Fruit fly (Drosophila melanogaster) whole organism, embryonic: Measurements from ENCODE around the gene glob3.

ENCODE experiments used
- Antp ChIP-seq: fragments of 200-800 bp; sonication (Bioruptor generic); optimal IDR thresholded peaks from 3 replicates; lab custom pipeline; 2016; ENCODE audit warnings: missing biosample characterization, missing genetic modification characterization
- Awh ChIP-seq: fragments of 200-800 bp; sonication (Bioruptor generic); IDR thresholded peaks from 2 replicates; pipeline ENCODE4, ENCODE4 v1.3.6; 2022; ENCODE audit warnings: missing biosample characterization, missing genetic modification characterization
- CG10979 ChIP-seq: fragments of 200-800 bp; sonication (Bioruptor generic); optimal IDR thresholded peaks from 2 replicates; lab custom pipeline; 2018; ENCODE audit warnings: missing biosample characterization, mild to moderate bottlenecking, missing genetic modification characterization, moderate library complexity
- CG1233 ChIP-seq: fragments of 200-800 bp; sonication (Bioruptor generic); optimal IDR thresholded peaks from 4 replicates; lab custom pipeline; 2018; ENCODE audit warnings: missing biosample characterization, mild to moderate bottlenecking, missing genetic modification characterization
- CG13123 ChIP-seq: fragments of 200-800 bp; sonication (Bioruptor generic); optimal IDR thresholded peaks from 2 replicates; lab custom pipeline; 2016; ENCODE audit warnings: missing biosample characterization, missing genetic modification characterization
- CG13296 ChIP-seq: fragments of 200-800 bp; sonication (Bioruptor generic); optimal IDR thresholded peaks from 3 replicates; lab custom pipeline; 2018; ENCODE audit warnings: missing biosample characterization, mild to moderate bottlenecking, missing genetic modification characterization
- CG15479 ChIP-seq: fragments of 200-800 bp; sonication (Bioruptor generic); optimal IDR thresholded peaks from 3 replicates; lab custom pipeline; 2019; ENCODE audit warnings: missing biosample characterization, mild to moderate bottlenecking, missing genetic modification characterization, moderate library complexity
- CG15601 ChIP-seq: fragments of 200-800 bp; sonication (Bioruptor generic); optimal IDR thresholded peaks from 3 replicates; lab custom pipeline; 2019; ENCODE audit warnings: missing biosample characterization, mild to moderate bottlenecking, missing genetic modification characterization, moderate library complexity
- CG16863 ChIP-seq: fragments of 200-800 bp; sonication (Bioruptor generic); optimal IDR thresholded peaks from 3 replicates; lab custom pipeline; 2016; ENCODE audit warnings: missing biosample characterization, missing genetic modification characterization
- CG17802 ChIP-seq: fragments of 200-800 bp; sonication (Bioruptor generic); optimal IDR thresholded peaks from 2 replicates; lab custom pipeline; 2018; ENCODE audit warnings: missing biosample characterization, mild to moderate bottlenecking, missing genetic modification characterization, moderate library complexity
- CG18476 ChIP-seq: fragments of 200-800 bp; sonication (Bioruptor generic); optimal IDR thresholded peaks from 2 replicates; lab custom pipeline; 2016; ENCODE audit warnings: missing biosample characterization, mild to moderate bottlenecking, missing genetic modification characterization
- CG2116 ChIP-seq: fragments of 200-800 bp; sonication (Bioruptor generic); optimal IDR thresholded peaks from 3 replicates; lab custom pipeline; 2018; ENCODE audit warnings: missing biosample characterization, mild to moderate bottlenecking, missing genetic modification characterization
- CG32532 ChIP-seq: fragments of 200-800 bp; sonication (Bioruptor generic); IDR thresholded peaks from 2 replicates; pipeline ENCODE4 v1.3.6; 2022; ENCODE audit warnings: missing biosample characterization, missing genetic modification characterization
- CG42726 ChIP-seq: fragments of 200-800 bp; sonication (Bioruptor generic); IDR thresholded peaks from 2 replicates; pipeline ENCODE4 v1.3.6; 2022; ENCODE audit warnings: missing biosample characterization, missing genetic modification characterization; ENCODE audit not compliant: partially characterized antibody
- CG6175 ChIP-seq: fragments of 200-800 bp; sonication (Bioruptor generic); IDR thresholded peaks from 3 replicates; pipeline ENCODE4 v1.3.6; 2022; ENCODE audit warnings: missing biosample characterization, missing genetic modification characterization
- CG7271 ChIP-seq: fragments of 200-800 bp; sonication (Bioruptor generic); optimal IDR thresholded peaks from 2 replicates; lab custom pipeline; 2018; ENCODE audit warnings: missing biosample characterization, mild to moderate bottlenecking, missing genetic modification characterization, moderate library complexity
- CG8281 ChIP-seq: fragments of 200-800 bp; sonication (Bioruptor generic); optimal IDR thresholded peaks from 2 replicates; lab custom pipeline; 2018; ENCODE audit warnings: missing biosample characterization, mild to moderate bottlenecking, missing genetic modification characterization, moderate library complexity
- CG9437 ChIP-seq: fragments of 200-800 bp; sonication (Bioruptor generic); optimal IDR thresholded peaks from 2 replicates; lab custom pipeline; 2018; ENCODE audit warnings: missing biosample characterization, mild to moderate bottlenecking, missing genetic modification characterization
- Camta ChIP-seq: fragments of 200-800 bp; sonication (Bioruptor generic); optimal IDR thresholded peaks from 2 replicates; lab custom pipeline; 2016; ENCODE audit warnings: missing biosample characterization, missing genetic modification characterization
- Dip2 ChIP-seq: fragments of 200-800 bp; sonication (Bioruptor generic); IDR thresholded peaks from 2 replicates; pipeline ENCODE4 v1.3.6; 2022; ENCODE audit warnings: missing biosample characterization, missing genetic modification characterization
- Dp ChIP-seq: fragments of 200-800 bp; sonication (Bioruptor generic); optimal IDR thresholded peaks from 2 replicates; lab custom pipeline; 2018; ENCODE audit warnings: missing biosample characterization, mild to moderate bottlenecking, missing genetic modification characterization, moderate library complexity
- Dref ChIP-seq: fragments of 200-800 bp; sonication (Bioruptor generic); IDR thresholded peaks from 2 replicates; pipeline ENCODE4 v1.3.6; 2022; ENCODE audit warnings: missing biosample characterization, missing genetic modification characterization
- Drgx ChIP-seq: fragments of 200-800 bp; sonication (Bioruptor generic); IDR thresholded peaks from 2 replicates; pipeline ENCODE4 v1.3.6; 2022; ENCODE audit warnings: missing biosample characterization, missing genetic modification characterization
- Hr51 ChIP-seq, 2 experiments: fragments of 200-800 bp; sonication (Bioruptor generic); optimal IDR thresholded peaks; 2 replicates in 1 of 2; 3 replicates in 1 of 2; lab custom pipeline; 2016 to 2018; ENCODE audit warnings: missing biosample characterization in 2 of 2, missing genetic modification characterization in 2 of 2, mild to moderate bottlenecking in 1 of 2, moderate library complexity in 1 of 2
- Myb ChIP-seq: fragments of 200-800 bp; sonication (Bioruptor generic); optimal IDR thresholded peaks from 2 replicates; lab custom pipeline; 2016; ENCODE audit warnings: missing biosample characterization, missing genetic modification characterization
- Oli ChIP-seq: fragments of 200-800 bp; sonication (Bioruptor generic); optimal IDR thresholded peaks from 2 replicates; lab custom pipeline; 2018; ENCODE audit warnings: missing biosample characterization, mild to moderate bottlenecking, missing genetic modification characterization, moderate library complexity
- Pdp1 ChIP-seq, 2 experiments: fragments of 200-800 bp; sonication (Bioruptor generic); optimal IDR thresholded peaks; 3 replicates each; lab custom pipeline; 2016; ENCODE audit warnings: missing biosample characterization in 2 of 2, missing genetic modification characterization in 2 of 2, mild to moderate bottlenecking in 1 of 2, moderate library complexity in 1 of 2
- Rfx ChIP-seq: fragments of 200-800 bp; sonication (Bioruptor generic); IDR thresholded peaks from 2 replicates; pipeline ENCODE4 v1.3.6; 2022; ENCODE audit warnings: missing biosample characterization, missing genetic modification characterization
- Scr ChIP-seq: fragments of 200-800 bp; sonication (Bioruptor generic); IDR thresholded peaks from 2 replicates; pipeline ENCODE4 v1.3.6; 2022; ENCODE audit warnings: missing biosample characterization, missing genetic modification characterization; ENCODE audit not compliant: partially characterized antibody
- Sox102F ChIP-seq: fragments of 200-800 bp; sonication (Bioruptor generic); optimal IDR thresholded peaks from 2 replicates; lab custom pipeline; 2018; ENCODE audit warnings: missing biosample characterization, mild to moderate bottlenecking, missing genetic modification characterization, moderate library complexity
- Sry-δ ChIP-seq: fragments of 200-800 bp; sonication (Bioruptor generic); optimal IDR thresholded peaks from 2 replicates; lab custom pipeline; 2016; ENCODE audit warnings: missing biosample characterization, missing genetic modification characterization
- Xrp1 ChIP-seq: fragments of 200-800 bp; sonication (Bioruptor generic); IDR thresholded peaks from 2 replicates; pipeline ENCODE4 v1.3.6; 2022; ENCODE audit warnings: missing biosample characterization, missing genetic modification characterization
- bbx ChIP-seq: fragments of 200-800 bp; sonication (Bioruptor generic); IDR thresholded peaks from 2 replicates; pipeline ENCODE4 v1.3.6; 2022; ENCODE audit warnings: missing biosample characterization, missing genetic modification characterization; ENCODE audit not compliant: partially characterized antibody
- bigmax ChIP-seq: fragments of 200-800 bp; sonication (Bioruptor generic); optimal IDR thresholded peaks from 2 replicates; lab custom pipeline; 2018; ENCODE audit warnings: missing biosample characterization, mild to moderate bottlenecking, missing genetic modification characterization
- br ChIP-seq: fragments of >200 bp; optimal IDR thresholded peaks from 2 replicates; lab custom pipeline; 2017
- bsh ChIP-seq, 2 experiments: fragments of 200-800 bp; sonication (Bioruptor generic); optimal IDR thresholded peaks; 2 replicates each; lab custom pipeline; 2017 to 2018; ENCODE audit warnings: mild to moderate bottlenecking in 2 of 2, missing biosample characterization in 2 of 2, missing genetic modification characterization in 2 of 2, moderate library complexity in 1 of 2
- ham ChIP-seq: fragments of 200-800 bp; sonication (Bioruptor generic); IDR thresholded peaks from 2 replicates; pipeline ENCODE4 v1.3.6; 2022; ENCODE audit warnings: missing biosample characterization, missing genetic modification characterization
- lov ChIP-seq, 2 experiments: fragments of 200-800 bp in 1 of 2; fragments of >200 bp in 1 of 2; sonication (Bioruptor generic) in 1 of 2; IDR thresholded peaks in 1 of 2; optimal IDR thresholded peaks in 1 of 2; 2 replicates in 1 of 2; 3 replicates in 1 of 2; pipeline versions ENCODE4 v1.3.6 to Lab custom; 2017 to 2022; ENCODE audit warnings: missing biosample characterization in 1 of 2, missing genetic modification characterization in 1 of 2
- nerfin-2 ChIP-seq: fragments of 200-800 bp; sonication (Bioruptor generic); IDR thresholded peaks from 2 replicates; pipeline ENCODE4 v1.3.6; 2022; ENCODE audit warnings: missing biosample characterization, missing genetic modification characterization; ENCODE audit not compliant: partially characterized antibody
- nmo ChIP-seq: fragments of 200-800 bp; sonication (Bioruptor generic); optimal IDR thresholded peaks from 2 replicates; lab custom pipeline; 2018; ENCODE audit warnings: missing biosample characterization, mild to moderate bottlenecking, missing genetic modification characterization, moderate library complexity
- oc ChIP-seq: fragments of 200-800 bp; sonication (Bioruptor generic); optimal IDR thresholded peaks from 2 replicates; lab custom pipeline; 2018; ENCODE audit warnings: missing biosample characterization, mild to moderate bottlenecking, missing genetic modification characterization, moderate library complexity
- slbo ChIP-seq: fragments of 200-800 bp; sonication (Bioruptor generic); IDR thresholded peaks from 2 replicates; pipeline ENCODE4 v1.3.6; 2022; ENCODE audit warnings: missing biosample characterization, missing genetic modification characterization
- sob ChIP-seq: fragments of 200-800 bp; sonication (Bioruptor generic); IDR thresholded peaks from 2 replicates; pipeline ENCODE4 v1.3.6; 2022; ENCODE audit warnings: missing biosample characterization, missing genetic modification characterization
- ssp ChIP-seq: fragments of 200-800 bp; sonication (Bioruptor generic); IDR thresholded peaks from 2 replicates; pipeline ENCODE4 v1.3.6; 2022; ENCODE audit warnings: missing biosample characterization, missing genetic modification characterization
- tgo ChIP-seq: fragments of 200-800 bp; sonication (Bioruptor generic); IDR thresholded peaks from 3 replicates; pipeline ENCODE4 v1.3.6; 2022; ENCODE audit warnings: missing biosample characterization, missing genetic modification characterization
- trh ChIP-seq: fragments of 200-800 bp; sonication (Bioruptor generic); optimal IDR thresholded peaks from 2 replicates; lab custom pipeline; 2016; ENCODE audit warnings: missing biosample characterization, missing genetic modification characterization
- unpg ChIP-seq: fragments of 200-800 bp; sonication (Bioruptor generic); optimal IDR thresholded peaks from 3 replicates; lab custom pipeline; 2018; ENCODE audit warnings: missing biosample characterization, mild to moderate bottlenecking, missing genetic modification characterization, moderate library complexity
- vvl ChIP-seq: fragments of 200-800 bp; sonication (Bioruptor generic); IDR thresholded peaks from 2 replicates; pipeline ENCODE4 v1.3.6; 2022; ENCODE audit warnings: missing biosample characterization, missing genetic modification characterization
- zfh1 ChIP-seq: fragments of 200-800 bp; sonication (Bioruptor generic); IDR thresholded peaks from 3 replicates; pipeline ENCODE4 v1.3.6; 2022; ENCODE audit warnings: missing biosample characterization, missing genetic modification characterization

The glob3 gene

DNA sequence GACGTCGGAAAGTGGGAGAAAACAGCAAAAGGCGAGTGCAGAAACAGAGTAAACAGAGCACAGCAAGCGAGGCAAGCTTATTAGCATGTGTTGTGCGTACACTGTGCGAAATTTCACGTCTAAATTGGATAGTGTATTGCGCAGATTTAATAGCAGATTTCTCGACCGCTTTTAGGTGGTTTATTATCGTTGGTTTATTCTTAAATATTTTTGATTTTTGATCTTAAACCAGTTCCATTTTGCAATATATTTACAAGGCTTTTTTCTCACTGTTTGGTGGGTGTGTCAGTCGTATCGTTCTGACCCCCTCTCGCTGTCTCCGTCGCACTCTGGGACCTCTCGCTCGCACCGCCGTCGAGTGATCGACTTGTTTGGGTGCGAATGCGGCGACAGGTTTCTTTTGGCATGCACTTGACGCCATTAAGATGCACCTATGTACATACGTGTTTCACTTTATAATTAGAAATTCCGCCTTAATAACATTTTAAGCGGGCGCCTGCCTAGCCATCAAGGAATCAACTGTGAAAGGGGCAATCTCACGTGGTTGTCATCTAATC is 4.2 kb downstream of the glob3 start (continued):
- TF ChIP-seq CG2116 = no peak
- peak; percentile 42 for TF ChIP-seq Sox102F
- no peak for TF ChIP-seq Awh (GFP tag; lab: Robert Waterston, UW)
- no peak for TF ChIP-seq vvl
- TF ChIP-seq zfh1 (GFP tag; lab: Robert Waterston, UW) = no peak
- TF ChIP-seq CG15601 (tag; lab: Kevin White, UChicago) = no peak
- peak; percentile 27; the same call in 1 of the 2 replicates for TF ChIP-seq sob (GFP tag; lab: Robert Waterston, UW)
- no peak for TF ChIP-seq Oli (tag; lab: Kevin White, UChicago)
- 0 out of 2 replicates have a peak, but pooled peaks have one; percentile 14 for TF ChIP-seq slbo (GFP tag; lab: Robert Waterston, UW)
- no peak for TF ChIP-seq CG9437 (GFP tag; lab: Kevin White, UChicago)
- no peak for TF ChIP-seq bigmax (GFP tag; lab: Kevin White, UChicago)
- peak; percentile 2 for TF ChIP-seq Sry-δ (GFP tag; lab: Kevin White, UChicago)
- TF ChIP-seq ssp (GFP tag; lab: Robert Waterston, UW) = no peak
- TF ChIP-seq CG32532 (GFP tag; lab: Robert Waterston, UW) = peak; percentile 40; the same call in 1 of the 2 replicates
- TF ChIP-seq CG8281 (tag; lab: Kevin White, UChicago) = no peak
- no peak for TF ChIP-seq nerfin-2 (GFP tag; lab: Robert Waterston, UW)
- no peak; the same call in 2 of the 3 replicates for TF ChIP-seq tgo (GFP tag; lab: Robert Waterston, UW)
- TF ChIP-seq lov (optimal IDR thresholded peaks at IDR 0.05; lab: Kevin White, UChicago) = no peak
- no peak for TF ChIP-seq lov (GFP tag; IDR thresholded peaks at IDR 0.05; lab: Robert Waterston, UW)
- peak; percentile 30; the same call in 1 of the 2 replicates for TF ChIP-seq Xrp1
- no peak for TF ChIP-seq Dp (GFP tag; lab: Kevin White, UChicago)
- no peak for TF ChIP-seq br (lab: Kevin White, UChicago)
- no peak for TF ChIP-seq CG42726 (GFP tag; lab: Robert Waterston, UW)
- TF ChIP-seq Camta = no peak
- TF ChIP-seq Scr (GFP tag; lab: Robert Waterston, UW) = no peak
- TF ChIP-seq ham (GFP tag; lab: Robert Waterston, UW) = no peak
- TF ChIP-seq CG15479 = no peak
- peak; percentile 24 for TF ChIP-seq unpg (GFP tag; lab: Kevin White, UChicago)
- no peak for TF ChIP-seq CG1233 (GFP tag; lab: Kevin White, UChicago)
- TF ChIP-seq bbx (GFP tag; lab: Robert Waterston, UW) = no peak
- TF ChIP-seq nmo (GFP tag; lab: Kevin White, UChicago) = peak; percentile 25
- TF ChIP-seq CG18476 (GFP tag; lab: Kevin White, UChicago) = no peak
- peak in 1 of 2 experiments; percentile 19 for TF ChIP-seq Hr51 (GFP tag; optimal IDR thresholded peaks at IDR 0.05; lab: Kevin White, UChicago)
- peak in 1 of 2 experiments; percentile 24 for TF ChIP-seq Pdp1 (GFP tag; optimal IDR thresholded peaks at IDR 0.05; lab: Kevin White, UChicago)
- TF ChIP-seq Antp (GFP tag; lab: Kevin White, UChicago) = peak; percentile 11
- peak; percentile 95 for TF ChIP-seq Drgx (GFP tag; lab: Robert Waterston, UW)
- no peak for TF ChIP-seq trh (GFP tag; lab: Kevin White, UChicago)
- TF ChIP-seq bsh (GFP tag; optimal IDR thresholded peaks at IDR 0.05; lab: Kevin White, UChicago) = peak in 1 of 2 experiments; percentile 78
- no peak for TF ChIP-seq CG6175 (GFP tag; lab: Robert Waterston, UW)
- no peak for TF ChIP-seq oc (tag; lab: Kevin White, UChicago)
- no peak for TF ChIP-seq Dip2 (GFP tag; lab: Robert Waterston, UW)
- TF ChIP-seq CG13296 (GFP tag; lab: Kevin White, UChicago) = no peak
- no peak for TF ChIP-seq CG7271 (tag; lab: Kevin White, UChicago)
- TF ChIP-seq CG16863 (GFP tag; lab: Kevin White, UChicago) = peak; percentile 6
- no peak for TF ChIP-seq CG13123 (GFP tag; lab: Kevin White, UChicago)
- no peak for TF ChIP-seq Myb (GFP tag; lab: Kevin White, UChicago)
- no peak for TF ChIP-seq CG10979 (tag; lab: Kevin White, UChicago)
- 0 out of 2 replicates have a peak, but pooled peaks have one; percentile 25 for TF ChIP-seq Rfx (GFP tag; lab: Robert Waterston, UW)
- no peak for TF ChIP-seq CG17802 (tag; lab: Kevin White, UChicago)
- no peak for TF ChIP-seq Dref
